Fruit fly (Drosophila melanogaster) whole organism, adult: ENCODE results near the gene Nepl13.

Source experiments
- CG11617 ChIP-seq: fragments of 200-800 bp; sonication (Bioruptor generic); optimal IDR thresholded peaks from 2 replicates; lab custom pipeline; 2017; ENCODE audit warnings: mild to moderate bottlenecking, missing biosample characterization, missing genetic modification reagents, missing genetic modification characterization
- CG12768 ChIP-seq: fragments of 200-800 bp; sonication (Bioruptor generic); optimal IDR thresholded peaks from 2 replicates; lab custom pipeline; 2017; ENCODE audit warnings: missing biosample characterization, missing genetic modification characterization, mild to moderate bottlenecking, moderate library complexity, missing genetic modification reagents
- CG14711 ChIP-seq: fragments of 200-800 bp; sonication (Bioruptor generic); optimal IDR thresholded peaks from 2 replicates; lab custom pipeline; 2018; ENCODE audit warnings: missing biosample characterization, mild to moderate bottlenecking, missing genetic modification characterization, moderate library complexity
- CG1620 ChIP-seq: fragments of 200-800 bp; sonication (Bioruptor generic); optimal IDR thresholded peaks from 2 replicates; lab custom pipeline; 2016; ENCODE audit warnings: missing biosample characterization, missing genetic modification characterization
- CG33017 ChIP-seq: fragments of 200-800 bp; sonication (Bioruptor generic); optimal IDR thresholded peaks from 2 replicates; lab custom pipeline; 2018; ENCODE audit warnings: missing biosample characterization, mild to moderate bottlenecking, missing genetic modification characterization, moderate library complexity
- CG5204 ChIP-seq: fragments of 200-800 bp; sonication (Bioruptor generic); optimal IDR thresholded peaks from 2 replicates; lab custom pipeline; 2016; ENCODE audit warnings: missing biosample characterization, missing genetic modification characterization
- CG7045 ChIP-seq: fragments of 200-800 bp; sonication (Bioruptor generic); optimal IDR thresholded peaks from 2 replicates; lab custom pipeline; 2017; ENCODE audit warnings: missing biosample characterization, mild to moderate bottlenecking, missing genetic modification characterization
- CG7101 ChIP-seq: fragments of 200-800 bp; sonication (Bioruptor generic); optimal IDR thresholded peaks from 2 replicates; lab custom pipeline; 2018; ENCODE audit warnings: missing biosample characterization, mild to moderate bottlenecking, missing genetic modification characterization, moderate library complexity
- Clk ChIP-seq: fragments of 200-800 bp; sonication (Bioruptor generic); optimal IDR thresholded peaks from 2 replicates; lab custom pipeline; 2017; ENCODE audit warnings: missing biosample characterization, missing genetic modification characterization
- Crg-1 ChIP-seq: fragments of 200-800 bp; sonication (Bioruptor generic); optimal IDR thresholded peaks from 2 replicates; lab custom pipeline; 2016; ENCODE audit warnings: missing biosample characterization, missing genetic modification characterization
- Hr96 ChIP-seq: fragments of 200-800 bp; sonication (Bioruptor generic); optimal IDR thresholded peaks from 2 replicates; lab custom pipeline; 2016; ENCODE audit warnings: missing biosample characterization, missing genetic modification characterization
- Mnt ChIP-seq: fragments of 200-800 bp; sonication (Bioruptor generic); optimal IDR thresholded peaks from 2 replicates; lab custom pipeline; 2016; ENCODE audit warnings: missing biosample characterization, mild to moderate bottlenecking, missing genetic modification characterization
- bab1 ChIP-seq: fragments of 200-800 bp; sonication (Bioruptor generic); optimal IDR thresholded peaks from 3 replicates; lab custom pipeline; 2019; ENCODE audit warnings: missing biosample characterization, mild to moderate bottlenecking, missing genetic modification characterization, moderate library complexity
- cic ChIP-seq: fragments of 200-800 bp; sonication (Bioruptor generic); optimal IDR thresholded peaks from 2 replicates; lab custom pipeline; 2017; ENCODE audit warnings: missing biosample characterization, mild to moderate bottlenecking, missing genetic modification characterization, moderate library complexity
- cnc ChIP-seq, 2 experiments: fragments of >200 bp; optimal IDR thresholded peaks; 2 replicates each; lab custom pipeline; 2017
- kay ChIP-seq: fragments of 200-800 bp; sonication (Bioruptor generic); peaks from one replicate; lab custom pipeline; 2016; ENCODE audit warnings: missing biosample characterization, missing genetic modification characterization, borderline replicate concordance
- ovo ChIP-seq: fragments of 200-800 bp; sonication (Bioruptor generic); optimal IDR thresholded peaks from 2 replicates; lab custom pipeline; 2016; ENCODE audit warnings: missing biosample characterization, missing genetic modification characterization
- pad ChIP-seq: fragments of 200-800 bp; sonication (Bioruptor generic); optimal IDR thresholded peaks from 3 replicates; lab custom pipeline; 2017; ENCODE audit warnings: missing biosample characterization, missing genetic modification characterization, mild to moderate bottlenecking, moderate library complexity, missing genetic modification reagents
- tj ChIP-seq: fragments of 200-800 bp; sonication (Bioruptor generic); optimal IDR thresholded peaks from 3 replicates; lab custom pipeline; 2017; ENCODE audit warnings: missing biosample characterization, mild to moderate bottlenecking, missing genetic modification characterization, moderate library complexity
- toe ChIP-seq: fragments of 200-800 bp; sonication (Bioruptor generic); optimal IDR thresholded peaks from 2 replicates; lab custom pipeline; 2016; ENCODE audit warnings: missing biosample characterization, missing genetic modification characterization

Gene Nepl13

dm6 chr3R:22756289-22756688 lies 4.6 kb downstream of the Nepl13 start:
- no peak for TF ChIP-seq CG11617 (GFP tag; lab: Kevin White, UChicago)
- no peak for TF ChIP-seq cic (GFP tag; lab: Kevin White, UChicago)
- no peak for TF ChIP-seq CG7101 (tag; lab: Kevin White, UChicago)
- no peak for TF ChIP-seq CG12768
- TF ChIP-seq CG33017 (tag; lab: Kevin White, UChicago): no peak
- no peak for TF ChIP-seq cnc (optimal IDR thresholded peaks at IDR 0.05; lab: Kevin White, UChicago)
- TF ChIP-seq CG7045 (GFP tag; lab: Kevin White, UChicago): no peak
- TF ChIP-seq CG14711 (tag; lab: Kevin White, UChicago): no peak

- TF ChIP-seq CG7045 (GFP tag; lab: Kevin White, UChicago) (no peak), tj (GFP tag; lab: Kevin White, UChicago) (peak; percentile 42)
Measured at dm6 chr3R:22755187-22755777, 5.6 kb downstream of the Nepl13 start.

dm6 chr3R:22753895-22754774 lies 6.7 kb downstream of the Nepl13 start:
- TF ChIP-seq bab1 (no peak), cic (GFP tag; lab: Kevin White, UChicago) (no peak), CG1620 (GFP tag; lab: Kevin White, UChicago) (no peak), ovo (GFP tag; lab: Kevin White, UChicago) (no peak), Crg-1 (GFP tag; lab: Kevin White, UChicago) (no peak), CG12768 (no peak), Clk (no peak), toe (no peak), tj (GFP tag; lab: Kevin White, UChicago) (no peak), CG7045 (GFP tag; lab: Kevin White, UChicago) (no peak), CG14711 (tag; lab: Kevin White, UChicago) (no peak), CG11617 (GFP tag; lab: Kevin White, UChicago) (peak; percentile 42), CG5204 (GFP tag; lab: Kevin White, UChicago) (peak; percentile 37), Hr96 (GFP tag; lab: Kevin White, UChicago) (peak; percentile 24), Mnt (GFP tag; lab: Kevin White, UChicago) (peak; percentile 37), cnc (optimal IDR thresholded peaks at IDR 0.05; lab: Kevin White, UChicago) (no peak), kay (GFP tag; lab: Kevin White, UChicago) (peak; percentile 74), CG33017 (tag; lab: Kevin White, UChicago) (peak; percentile 38), CG7101 (tag; lab: Kevin White, UChicago) (peak; percentile 1), pad (GFP tag; lab: Kevin White, UChicago) (no peak)

dm6 chr3R:22753600-22753894 lies 7.3 kb downstream of the Nepl13 start:
- TF ChIP-seq cic (GFP tag; lab: Kevin White, UChicago) (peak; percentile 67), CG33017 (tag; lab: Kevin White, UChicago) (no peak)

- TF ChIP-seq CG5204 (GFP tag; lab: Kevin White, UChicago) (no peak), Clk (no peak), Crg-1 (GFP tag; lab: Kevin White, UChicago) (no peak), tj (GFP tag; lab: Kevin White, UChicago) (no peak), cic (GFP tag; lab: Kevin White, UChicago) (no peak), toe (no peak), pad (GFP tag; lab: Kevin White, UChicago) (no peak), CG7045 (GFP tag; lab: Kevin White, UChicago) (no peak), CG11617 (GFP tag; lab: Kevin White, UChicago) (no peak), kay (GFP tag; lab: Kevin White, UChicago) (no peak), cnc (optimal IDR thresholded peaks at IDR 0.05; lab: Kevin White, UChicago) (no peak), CG12768 (no peak), CG33017 (tag; lab: Kevin White, UChicago) (no peak), Hr96 (GFP tag; lab: Kevin White, UChicago) (no peak), ovo (GFP tag; lab: Kevin White, UChicago) (no peak)
Measured at dm6 chr3R:22752929-22753328, 7.9 kb downstream of the Nepl13 start.

- TF ChIP-seq pad (GFP tag; lab: Kevin White, UChicago) (no peak), CG14711 (tag; lab: Kevin White, UChicago) (no peak), Hr96 (GFP tag; lab: Kevin White, UChicago) (no peak), tj (GFP tag; lab: Kevin White, UChicago) (no peak), Crg-1 (GFP tag; lab: Kevin White, UChicago) (no peak), Clk (no peak), CG12768 (no peak), CG11617 (GFP tag; lab: Kevin White, UChicago) (no peak), CG5204 (GFP tag; lab: Kevin White, UChicago) (no peak), CG1620 (GFP tag; lab: Kevin White, UChicago) (no peak), ovo (GFP tag; lab: Kevin White, UChicago) (no peak), Mnt (GFP tag; lab: Kevin White, UChicago) (no peak)
Measured at dm6 chr3R:22751698-22752097, 9.2 kb downstream of the Nepl13 start.
